Fruit fly (Drosophila melanogaster): ENCODE results near the gene Cp38.

Gene Cp38

DNA sequence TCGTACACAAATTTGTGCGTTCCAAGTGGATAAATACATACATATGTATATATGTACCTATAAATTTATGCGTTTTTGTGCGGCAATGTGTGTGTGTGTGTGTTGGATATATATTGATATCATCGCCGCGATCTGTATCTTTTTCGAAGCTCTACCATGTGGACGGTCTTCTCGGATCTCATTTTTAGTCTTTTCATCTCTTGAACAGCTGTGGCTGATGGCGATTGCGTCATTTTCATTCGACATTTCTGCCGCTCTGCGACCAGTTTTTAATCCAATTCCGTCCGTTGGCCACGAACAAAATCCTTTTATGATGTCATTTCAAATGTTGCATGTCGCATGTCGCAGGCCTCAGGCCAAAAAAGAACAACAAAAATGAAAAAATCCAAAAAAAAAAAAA, 38.9 kb downstream of the Cp38 start:
- TF ChIP-seq CG2202 (tag; optimal IDR thresholded peaks at IDR 0.05) (no peak), CG12659 (GFP tag; optimal IDR thresholded peaks at IDR 0.05) (no peak), chinmo (GFP tag; IDR thresholded peaks at IDR 0.05; ENCODE audit: partially characterized antibody) (no peak), E2f2 (GFP tag; IDR thresholded peaks at IDR 0.05) (no peak), so (GFP tag; IDR thresholded peaks at IDR 0.05) (no peak), CG13894 (tag; optimal IDR thresholded peaks at IDR 0.05) (peak; percentile 51), CG10543 (GFP tag; optimal IDR thresholded peaks at IDR 0.05) (peak; percentile 14), PHDP (tag; optimal IDR thresholded peaks at IDR 0.05) (no peak), pb (GFP tag; optimal IDR thresholded peaks at IDR 0.05) (no peak), grn (GFP tag; optimal IDR thresholded peaks at IDR 0.05) (peak; percentile 27), CG2129 (GFP tag; IDR thresholded peaks at IDR 0.05; ENCODE audit: partially characterized antibody) (no peak), Camta (GFP tag; optimal IDR thresholded peaks at IDR 0.05) (no peak), Dad (GFP tag; optimal IDR thresholded peaks at IDR 0.05) (no peak), kni (GFP tag; optimal IDR thresholded peaks at IDR 0.05) (no peak), HmgZ (tag; optimal IDR thresholded peaks at IDR 0.05) (no peak), unc-4 (GFP tag; IDR thresholded peaks at IDR 0.05; ENCODE audit: partially characterized antibody) (no peak), tx (GFP tag; optimal IDR thresholded peaks at IDR 0.05) (no peak), Aef1 (GFP tag; IDR thresholded peaks at IDR 0.05) (no peak), slp2 (GFP tag; optimal IDR thresholded peaks at IDR 0.05) (no peak), tin (GFP tag; optimal IDR thresholded peaks at IDR 0.05) (no peak), CG9437 (GFP tag; optimal IDR thresholded peaks at IDR 0.05) (no peak), sd (tag; optimal IDR thresholded peaks at IDR 0.05) (peak; percentile 45), Hmx (GFP tag; optimal IDR thresholded peaks at IDR 0.05) (no peak), Hr51 (GFP tag; optimal IDR thresholded peaks at IDR 0.05) (no peak), zen2 (GFP tag; IDR thresholded peaks at IDR 0.05; ENCODE audit: partially characterized antibody) (no peak), D19A (tag; optimal IDR thresholded peaks at IDR 0.05) (no peak), unpg (GFP tag; optimal IDR thresholded peaks at IDR 0.05) (no peak), Pdp1 (GFP tag; optimal IDR thresholded peaks at IDR 0.05) (peak in 1 of 2 experiments; percentile 83), CG12219 (GFP tag; optimal IDR thresholded peaks at IDR 0.05) (no peak), HmgD (GFP tag; optimal IDR thresholded peaks at IDR 0.05) (no peak), CG15073 (GFP tag; optimal IDR thresholded peaks at IDR 0.05) (no peak), hth (optimal IDR thresholded peaks at IDR 0.05) (no peak), CG1792 (GFP tag; optimal IDR thresholded peaks at IDR 0.05) (no peak), hbn (GFP tag; IDR thresholded peaks at IDR 0.05; ENCODE audit: partially characterized antibody) (no peak), Oli (tag; optimal IDR thresholded peaks at IDR 0.05) (no peak), CG14965 (GFP tag; optimal IDR thresholded peaks at IDR 0.05; ENCODE audit: borderline replicate concordance) (no peak), gem (tag; optimal IDR thresholded peaks at IDR 0.05) (no peak), ems (GFP tag; optimal IDR thresholded peaks at IDR 0.05) (no peak), CG12769 (tag; optimal IDR thresholded peaks at IDR 0.05) (peak; percentile 35), CG11696 (GFP tag; IDR thresholded peaks at IDR 0.05) (no peak), TFAM (GFP tag; optimal IDR thresholded peaks at IDR 0.05) (no peak), CG3847 (GFP tag; IDR thresholded peaks at IDR 0.05) (no peak), Fer3 (tag; optimal IDR thresholded peaks at IDR 0.05) (no peak), CG8944 (GFP tag; optimal IDR thresholded peaks at IDR 0.05) (no peak), klu (GFP tag; IDR thresholded peaks at IDR 0.05) (no peak), sens (GFP tag) (peak; percentile 61), ab (GFP tag; optimal IDR thresholded peaks at IDR 0.05) (no peak), abd-A (tag; optimal IDR thresholded peaks at IDR 0.05) (peak; percentile 3), crp (GFP tag; optimal IDR thresholded peaks at IDR 0.05) (peak in 1 of 2 experiments; percentile 3), Mrtf (GFP tag; IDR thresholded peaks at IDR 0.05) (no peak), sens-2 (GFP tag; IDR thresholded peaks at IDR 0.05) (no peak)
